Worm (Caenorhabditis elegans) whole organism, L2 larva: ENCODE measurements around the gene F26G1.2.

Experiments used
- F13H6.1 ChIP-seq: sonication (generic microtip); optimal IDR thresholded peaks from 2 replicates; lab custom pipeline; 2016; ENCODE audit warnings: missing genetic modification characterization, missing compliant biosample characterization
- R02D3.7 ChIP-seq: fragments of 150-350 bp; optimal IDR thresholded peaks from 2 replicates; lab custom pipeline; 2014; ENCODE audit warnings: missing biosample characterization, missing genetic modification characterization
- Y55F3AM.14 ChIP-seq: fragments of 200-800 bp; sonication (Bioruptor generic); optimal IDR thresholded peaks from 2 replicates; lab custom pipeline; 2018; ENCODE audit warnings: mild to moderate bottlenecking, missing genetic modification characterization, missing compliant biosample characterization
- ZK546.5 ChIP-seq: sonication (generic microtip); optimal IDR thresholded peaks from 2 replicates; lab custom pipeline; 2017; ENCODE audit warnings: missing biosample characterization, missing genetic modification characterization
- aly-2 ChIP-seq: fragments of 150-350 bp; optimal IDR thresholded peaks from 2 replicates; lab custom pipeline; 2014; ENCODE audit warnings: missing biosample characterization, missing genetic modification characterization
- ama-1 ChIP-seq: fragments of 150-350 bp; optimal IDR thresholded peaks from 2 replicates; lab custom pipeline; 2018; ENCODE audit warnings: inconsistent platforms
- ceh-16 ChIP-seq: fragments of 150-350 bp; optimal IDR thresholded peaks from 2 replicates; lab custom pipeline; 2014; ENCODE audit warnings: missing biosample characterization, missing genetic modification characterization
- ceh-82 ChIP-seq: fragments of 150-350 bp; optimal IDR thresholded peaks from 2 replicates; lab custom pipeline; 2014; ENCODE audit warnings: missing biosample characterization, missing genetic modification characterization
- crh-2 ChIP-seq: sonication (generic microtip); optimal IDR thresholded peaks from 2 replicates; lab custom pipeline; 2017; ENCODE audit warnings: missing biosample characterization, missing genetic modification characterization
- dmd-4 ChIP-seq: sonication (generic microtip); optimal IDR thresholded peaks from 2 replicates; lab custom pipeline; 2017; ENCODE audit warnings: missing biosample characterization, missing genetic modification characterization
- elt-3 ChIP-seq: sonication (generic microtip); optimal IDR thresholded peaks from 2 replicates; lab custom pipeline; 2017; ENCODE audit warnings: missing biosample characterization, missing genetic modification characterization
- fos-1 ChIP-seq: fragments of 150-350 bp; optimal IDR thresholded peaks from 2 replicates; lab custom pipeline; 2014; ENCODE audit warnings: missing biosample characterization, missing genetic modification characterization
- lin-11 ChIP-seq: fragments of 150-350 bp; sonication (generic microtip); optimal IDR thresholded peaks from 2 replicates; lab custom pipeline; 2014; ENCODE audit warnings: missing biosample characterization, missing genetic modification characterization, inconsistent platforms, mixed read lengths
- lin-39 ChIP-seq: fragments of 150-350 bp; optimal IDR thresholded peaks from 2 replicates; lab custom pipeline; 2014; ENCODE audit warnings: missing biosample characterization, missing genetic modification reagents, missing genetic modification characterization
- lsy-2 ChIP-seq, 2 experiments: fragments of 150-350 bp in 1 of 2; sonication (generic microtip) in 1 of 2; optimal IDR thresholded peaks; 2 replicates each; lab custom pipeline; 2014 to 2017; ENCODE audit warnings: missing biosample characterization in 2 of 2, missing genetic modification characterization in 2 of 2
- mbf-1 ChIP-seq: sonication (generic microtip); optimal IDR thresholded peaks from 2 replicates; lab custom pipeline; 2017; ENCODE audit warnings: missing biosample characterization, missing genetic modification characterization
- nhr-10 ChIP-seq: sonication (generic microtip); optimal IDR thresholded peaks from 2 replicates; lab custom pipeline; 2017; ENCODE audit warnings: missing biosample characterization, missing genetic modification characterization
- nhr-11 ChIP-seq: fragments of 150-350 bp; optimal IDR thresholded peaks from 2 replicates; lab custom pipeline; 2014; ENCODE audit warnings: missing biosample characterization, missing genetic modification characterization
- nhr-12 ChIP-seq: fragments of 150-350 bp; optimal IDR thresholded peaks from 2 replicates; lab custom pipeline; 2014; ENCODE audit warnings: missing biosample characterization, missing genetic modification characterization
- nhr-129 ChIP-seq: fragments of 150-350 bp; optimal IDR thresholded peaks from 2 replicates; lab custom pipeline; 2014; ENCODE audit warnings: missing biosample characterization, missing genetic modification characterization
- nhr-21 ChIP-seq: fragments of 150-350 bp; optimal IDR thresholded peaks from 2 replicates; lab custom pipeline; 2014; ENCODE audit warnings: missing biosample characterization, missing genetic modification characterization
- nhr-23 ChIP-seq: fragments of 150-350 bp; optimal IDR thresholded peaks from 2 replicates; lab custom pipeline; 2014; ENCODE audit warnings: missing biosample characterization, missing genetic modification reagents, missing genetic modification characterization
- nhr-6 ChIP-seq: fragments of 150-350 bp; optimal IDR thresholded peaks from 2 replicates; lab custom pipeline; 2014; ENCODE audit warnings: missing biosample characterization, missing genetic modification characterization
- nhr-77 ChIP-seq: fragments of 150-350 bp; optimal IDR thresholded peaks from 2 replicates; lab custom pipeline; 2014; ENCODE audit warnings: missing biosample characterization, missing genetic modification characterization
- skn-1 ChIP-seq: sonication (generic microtip); optimal IDR thresholded peaks from 2 replicates; lab custom pipeline; 2017; ENCODE audit warnings: missing biosample characterization, missing genetic modification characterization
- sma-3 ChIP-seq: sonication (generic microtip); optimal IDR thresholded peaks from 2 replicates; lab custom pipeline; 2016; ENCODE audit warnings: missing genetic modification reagents, missing genetic modification characterization, missing compliant biosample characterization
- sma-9 ChIP-seq, 2 experiments: fragments of 150-350 bp in 1 of 2; sonication (generic microtip) in 1 of 2; optimal IDR thresholded peaks; 2 replicates each; lab custom pipeline; 2014 to 2016; ENCODE audit warnings: missing genetic modification characterization in 2 of 2, mild to moderate bottlenecking in 1 of 2, missing biosample characterization in 1 of 2, missing compliant biosample characterization in 1 of 2, missing genetic modification reagents in 1 of 2, moderate library complexity in 1 of 2
- unc-55 ChIP-seq: fragments of 150-350 bp; sonication (generic microtip); optimal IDR thresholded peaks from 3 replicates; lab custom pipeline; 2014; ENCODE audit warnings: missing biosample characterization, missing genetic modification reagents, missing genetic modification characterization
- zag-1 ChIP-seq: fragments of 150-350 bp; optimal IDR thresholded peaks from 2 replicates; lab custom pipeline; 2014; ENCODE audit warnings: missing biosample characterization, missing genetic modification characterization
- ztf-1 ChIP-seq: fragments of 200-800 bp; sonication (Bioruptor generic); conservative IDR thresholded peaks from 2 replicates; pipeline ENCODE4 v1.3.6; 2022; ENCODE audit warnings: missing genetic modification characterization, missing compliant biosample characterization
- ztf-4 ChIP-seq: fragments of 150-350 bp; optimal IDR thresholded peaks from 2 replicates; lab custom pipeline; 2014; ENCODE audit warnings: missing biosample characterization, missing genetic modification characterization

The F26G1.2 gene

ce11 chrII:4762574-4763285 is at the start of gene F26G1.2:
TSS of gene F26G1.2 (plus strand) at chrII:4763081.
- peak; percentile 26 for TF ChIP-seq sma-9 (GFP tag; optimal IDR thresholded peaks at IDR 0.05; lab: Kevin White, UChicago)
- no peak for TF ChIP-seq sma-9 (tag; optimal IDR thresholded peaks at IDR 0.05; lab: Kevin White, UChicago)
- TF ChIP-seq sma-3 (GFP tag; lab: Kevin White, UChicago) = peak; percentile 33
- TF ChIP-seq crh-2 (tag; lab: Kevin White, UChicago) = peak; percentile 41
- TF ChIP-seq ztf-1 (GFP tag; lab: Robert Waterston, UW) = no peak
- TF ChIP-seq, all 48 proteins: peak for 3

ce11 chrII:4715676-4716075 is 47.2 kb upstream of the F26G1.2 start, which contains the start of gene F41C3.8:
TSS of gene F41C3.8 (plus strand) at chrII:4716046.
- TF ChIP-seq F13H6.1 (tag; lab: Kevin White, UChicago) (peak; percentile 29), ama-1 (lab: Kevin White, UChicago) (no peak), unc-55 (GFP tag; lab: Kevin White, UChicago) (no peak), nhr-129 (tag; lab: Kevin White, UChicago) (peak; percentile 17), crh-2 (tag; lab: Kevin White, UChicago) (peak; percentile 15), dmd-4 (tag; lab: Kevin White, UChicago) (no peak), fos-1 (tag; lab: Kevin White, UChicago) (peak; percentile 66), R02D3.7 (tag; lab: Kevin White, UChicago) (no peak), ZK546.5 (tag; lab: Kevin White, UChicago) (no peak), nhr-77 (tag; lab: Kevin White, UChicago) (no peak), zag-1 (tag; lab: Kevin White, UChicago) (no peak)
- TF ChIP-seq, all 48 proteins: peak for 4

- TF ChIP-seq sma-9 (GFP tag; optimal IDR thresholded peaks at IDR 0.05; lab: Kevin White, UChicago) (no peak), sma-9 (tag; optimal IDR thresholded peaks at IDR 0.05; lab: Kevin White, UChicago) (no peak), ztf-4 (no peak), unc-55 (GFP tag; lab: Kevin White, UChicago) (peak; percentile 24), nhr-12 (tag; lab: Kevin White, UChicago) (no peak), nhr-10 (tag; lab: Kevin White, UChicago) (no peak), lsy-2 (tag; optimal IDR thresholded peaks at IDR 0.05; lab: Kevin White, UChicago) (peak in 1 of 2 experiments; percentile 35), crh-2 (tag; lab: Kevin White, UChicago) (no peak)
- TF ChIP-seq, all 48 proteins: peak for 2
Measured at ce11 chrII:4726120-4726519, 36.8 kb upstream of the F26G1.2 start, which contains the start of gene F10G7.10. TSS of gene F10G7.10 (minus strand) at chrII:4726264.

ce11 chrII:4726750-4727384 is 36.0 kb upstream of the F26G1.2 start:
- TF ChIP-seq nhr-21 (tag; lab: Kevin White, UChicago) = no peak
- TF ChIP-seq ceh-82 (tag; lab: Kevin White, UChicago) = no peak
- no peak for TF ChIP-seq nhr-11 (tag; lab: Kevin White, UChicago)
- TF ChIP-seq ZK546.5 (tag; lab: Kevin White, UChicago) = no peak
- no peak for TF ChIP-seq crh-2 (tag; lab: Kevin White, UChicago)
- no peak for TF ChIP-seq nhr-129 (tag; lab: Kevin White, UChicago)
- TF ChIP-seq ceh-16 (tag; lab: Kevin White, UChicago) = no peak
- TF ChIP-seq aly-2 (tag; lab: Kevin White, UChicago) = no peak
- no peak for TF ChIP-seq lin-11 (tag; lab: Kevin White, UChicago)
- no peak for TF ChIP-seq F13H6.1 (tag; lab: Kevin White, UChicago)
- no peak for TF ChIP-seq mbf-1 (tag; lab: Kevin White, UChicago)
- no peak for TF ChIP-seq lin-39 (tag; lab: Kevin White, UChicago)
- TF ChIP-seq nhr-6 (tag; lab: Kevin White, UChicago) = no peak
- no peak for TF ChIP-seq nhr-23 (tag; lab: Kevin White, UChicago)
- TF ChIP-seq skn-1 (tag; lab: Kevin White, UChicago) = no peak
- no peak for TF ChIP-seq dmd-4 (tag; lab: Kevin White, UChicago)
- TF ChIP-seq Y55F3AM.14 (GFP tag; lab: Kevin White, UChicago) = no peak
- TF ChIP-seq fos-1 (tag; lab: Kevin White, UChicago) = no peak
- TF ChIP-seq elt-3 (tag; lab: Kevin White, UChicago) = no peak
